Worm (Caenorhabditis elegans) whole organism, L2 larva: ENCODE results near the gene Y66D12A.13.

ENCODE experiments used
- C34F6.9 ChIP-seq: fragments of 150-350 bp; optimal IDR thresholded peaks from 2 replicates; lab custom pipeline; 2014; ENCODE audit warnings: missing biosample characterization, missing genetic modification characterization
- F13H6.1 ChIP-seq: sonication (generic microtip); optimal IDR thresholded peaks from 2 replicates; lab custom pipeline; 2016; ENCODE audit warnings: missing genetic modification characterization, missing compliant biosample characterization
- R02D3.7 ChIP-seq: fragments of 150-350 bp; optimal IDR thresholded peaks from 2 replicates; lab custom pipeline; 2014; ENCODE audit warnings: missing biosample characterization, missing genetic modification characterization
- ZK546.5 ChIP-seq: sonication (generic microtip); optimal IDR thresholded peaks from 2 replicates; lab custom pipeline; 2017; ENCODE audit warnings: missing biosample characterization, missing genetic modification characterization
- ama-1 ChIP-seq: fragments of 150-350 bp; optimal IDR thresholded peaks from 2 replicates; lab custom pipeline; 2018; ENCODE audit warnings: inconsistent platforms
- blmp-1 ChIP-seq: sonication (generic microtip); optimal IDR thresholded peaks from 2 replicates; lab custom pipeline; 2017; ENCODE audit warnings: missing genetic modification characterization, mild to moderate bottlenecking, missing compliant biosample characterization, antibody characterized with exemption, moderate library complexity; ENCODE audit not compliant: insufficient read depth
- ceh-16 ChIP-seq: fragments of 150-350 bp; optimal IDR thresholded peaks from 2 replicates; lab custom pipeline; 2014; ENCODE audit warnings: missing biosample characterization, missing genetic modification characterization
- ceh-82 ChIP-seq: fragments of 150-350 bp; optimal IDR thresholded peaks from 2 replicates; lab custom pipeline; 2014; ENCODE audit warnings: missing biosample characterization, missing genetic modification characterization
- crh-2 ChIP-seq: sonication (generic microtip); optimal IDR thresholded peaks from 2 replicates; lab custom pipeline; 2017; ENCODE audit warnings: missing biosample characterization, missing genetic modification characterization
- dmd-4 ChIP-seq: sonication (generic microtip); optimal IDR thresholded peaks from 2 replicates; lab custom pipeline; 2017; ENCODE audit warnings: missing biosample characterization, missing genetic modification characterization
- egl-27 ChIP-seq: sonication (generic microtip); optimal IDR thresholded peaks from 3 replicates; lab custom pipeline; 2017; ENCODE audit warnings: missing biosample characterization, missing genetic modification reagents, missing genetic modification characterization
- elt-1 ChIP-seq: fragments of 150-350 bp; optimal IDR thresholded peaks from 2 replicates; lab custom pipeline; 2014; ENCODE audit warnings: missing biosample characterization, missing genetic modification characterization
- elt-3 ChIP-seq: sonication (generic microtip); optimal IDR thresholded peaks from 2 replicates; lab custom pipeline; 2017; ENCODE audit warnings: missing biosample characterization, missing genetic modification characterization
- fos-1 ChIP-seq: fragments of 150-350 bp; optimal IDR thresholded peaks from 2 replicates; lab custom pipeline; 2014; ENCODE audit warnings: missing biosample characterization, missing genetic modification characterization
- gmeb-1 ChIP-seq: fragments of 150-350 bp; optimal IDR thresholded peaks from 2 replicates; lab custom pipeline; 2014; ENCODE audit warnings: missing biosample characterization, missing genetic modification characterization
- lin-11 ChIP-seq: fragments of 150-350 bp; sonication (generic microtip); optimal IDR thresholded peaks from 2 replicates; lab custom pipeline; 2014; ENCODE audit warnings: missing biosample characterization, missing genetic modification characterization, inconsistent platforms, mixed read lengths
- lsy-2 ChIP-seq, 2 experiments: fragments of 150-350 bp in 1 of 2; sonication (generic microtip) in 1 of 2; optimal IDR thresholded peaks; 2 replicates each; lab custom pipeline; 2014 to 2017; ENCODE audit warnings: missing biosample characterization in 2 of 2, missing genetic modification characterization in 2 of 2
- mab-5 ChIP-seq: fragments of 150-350 bp; optimal IDR thresholded peaks from 2 replicates; lab custom pipeline; 2014; ENCODE audit warnings: missing biosample characterization, missing genetic modification characterization
- mdl-1 ChIP-seq, 2 experiments: fragments of 150-350 bp in 1 of 2; sonication (generic microtip) in 1 of 2; optimal IDR thresholded peaks; 2 replicates each; lab custom pipeline; 2017; ENCODE audit warnings: missing biosample characterization in 2 of 2, missing genetic modification characterization in 2 of 2
- nhr-10 ChIP-seq: sonication (generic microtip); optimal IDR thresholded peaks from 2 replicates; lab custom pipeline; 2017; ENCODE audit warnings: missing biosample characterization, missing genetic modification characterization
- nhr-12 ChIP-seq: fragments of 150-350 bp; optimal IDR thresholded peaks from 2 replicates; lab custom pipeline; 2014; ENCODE audit warnings: missing biosample characterization, missing genetic modification characterization
- nhr-129 ChIP-seq: fragments of 150-350 bp; optimal IDR thresholded peaks from 2 replicates; lab custom pipeline; 2014; ENCODE audit warnings: missing biosample characterization, missing genetic modification characterization
- nhr-21 ChIP-seq: fragments of 150-350 bp; optimal IDR thresholded peaks from 2 replicates; lab custom pipeline; 2014; ENCODE audit warnings: missing biosample characterization, missing genetic modification characterization
- nhr-23 ChIP-seq: fragments of 150-350 bp; optimal IDR thresholded peaks from 2 replicates; lab custom pipeline; 2014; ENCODE audit warnings: missing biosample characterization, missing genetic modification reagents, missing genetic modification characterization
- nhr-25 ChIP-seq: fragments of 150-350 bp; sonication (generic microtip); optimal IDR thresholded peaks from 3 replicates; lab custom pipeline; 2014; ENCODE audit warnings: missing biosample characterization, missing genetic modification characterization
- sem-4 ChIP-seq: fragments of 150-350 bp; optimal IDR thresholded peaks from 2 replicates; lab custom pipeline; 2014; ENCODE audit warnings: missing biosample characterization, missing genetic modification reagents, missing genetic modification characterization
- skn-1 ChIP-seq: sonication (generic microtip); optimal IDR thresholded peaks from 2 replicates; lab custom pipeline; 2017; ENCODE audit warnings: missing biosample characterization, missing genetic modification characterization
- sma-3 ChIP-seq: sonication (generic microtip); optimal IDR thresholded peaks from 2 replicates; lab custom pipeline; 2016; ENCODE audit warnings: missing genetic modification reagents, missing genetic modification characterization, missing compliant biosample characterization
- snpc-4 ChIP-seq: fragments of 150-350 bp; optimal IDR thresholded peaks from 2 replicates; lab custom pipeline; 2014; ENCODE audit warnings: missing biosample characterization, missing genetic modification characterization
- unc-39 ChIP-seq: fragments of 150-350 bp; optimal IDR thresholded peaks from 2 replicates; lab custom pipeline; 2014; ENCODE audit warnings: missing biosample characterization, missing genetic modification characterization
- unc-55 ChIP-seq: fragments of 150-350 bp; sonication (generic microtip); optimal IDR thresholded peaks from 3 replicates; lab custom pipeline; 2014; ENCODE audit warnings: missing biosample characterization, missing genetic modification reagents, missing genetic modification characterization
- unc-62 ChIP-seq: fragments of 150-350 bp; optimal IDR thresholded peaks from 2 replicates; lab custom pipeline; 2014; ENCODE audit warnings: missing biosample characterization, missing genetic modification reagents, missing genetic modification characterization
- zag-1 ChIP-seq: fragments of 150-350 bp; optimal IDR thresholded peaks from 2 replicates; lab custom pipeline; 2014; ENCODE audit warnings: missing biosample characterization, missing genetic modification characterization
- ztf-11 ChIP-seq: sonication (generic microtip); optimal IDR thresholded peaks from 2 replicates; lab custom pipeline; 2017; ENCODE audit warnings: missing biosample characterization, missing genetic modification characterization
- ztf-4 ChIP-seq: fragments of 150-350 bp; optimal IDR thresholded peaks from 2 replicates; lab custom pipeline; 2014; ENCODE audit warnings: missing biosample characterization, missing genetic modification characterization

The Y66D12A.13 gene

ce11 chrIII:11510120-11510519 is 38.0 kb upstream of the Y66D12A.13 start:
- TF ChIP-seq sem-4 (tag; lab: Kevin White, UChicago) (no peak), mdl-1 (tag; optimal IDR thresholded peaks at IDR 0.05; lab: Kevin White, UChicago) (no peak), blmp-1 (tag; lab: Kevin White, UChicago) (no peak), unc-62 (GFP tag; lab: Kevin White, UChicago) (no peak), skn-1 (tag; lab: Kevin White, UChicago) (no peak), C34F6.9 (tag; lab: Kevin White, UChicago) (no peak)

- TF ChIP-seq nhr-10 (tag; lab: Kevin White, UChicago) (no peak), R02D3.7 (tag; lab: Kevin White, UChicago) (no peak), unc-62 (GFP tag; lab: Kevin White, UChicago) (no peak), fos-1 (tag; lab: Kevin White, UChicago) (no peak), sma-3 (GFP tag; lab: Kevin White, UChicago) (no peak), nhr-129 (no peak), dmd-4 (tag; lab: Kevin White, UChicago) (no peak), ztf-4 (tag; lab: Kevin White, UChicago) (no peak), ama-1 (lab: Kevin White, UChicago) (no peak), F13H6.1 (tag; lab: Kevin White, UChicago) (no peak), ceh-82 (no peak)
- TF ChIP-seq, all 48 proteins: peak for 0
Measured at ce11 chrIII:11510826-11511225, 37.3 kb upstream of the Y66D12A.13 start.

ce11 chrIII:11523504-11524025 is 24.6 kb upstream of the Y66D12A.13 start, which contains the start of the genes Y66D12A.16 and such-1:
Gene Y66D12A.16 (plus strand): TSS chrIII:11523554.
Gene such-1 (minus strand): TSS chrIII:11523759.
- TF ChIP-seq mdl-1 (tag; optimal IDR thresholded peaks at IDR 0.05; lab: Kevin White, UChicago) (no peak), unc-39 (tag; lab: Kevin White, UChicago) (no peak), zag-1 (tag; lab: Kevin White, UChicago) (no peak), ceh-16 (tag; lab: Kevin White, UChicago) (no peak), nhr-23 (tag; lab: Kevin White, UChicago) (no peak), nhr-21 (no peak), unc-55 (GFP tag; lab: Kevin White, UChicago) (no peak), ceh-82 (no peak), nhr-25 (no peak), egl-27 (tag; lab: Kevin White, UChicago) (no peak), F13H6.1 (tag; lab: Kevin White, UChicago) (no peak), gmeb-1 (tag; lab: Kevin White, UChicago) (no peak), snpc-4 (tag; lab: Kevin White, UChicago) (no peak)

- TF ChIP-seq lsy-2 (tag; optimal IDR thresholded peaks at IDR 0.05; lab: Kevin White, UChicago) (no peak), elt-3 (tag; lab: Kevin White, UChicago) (no peak), C34F6.9 (tag; lab: Kevin White, UChicago) (no peak), ama-1 (lab: Kevin White, UChicago) (no peak)
Measured at ce11 chrIII:11524073-11524472, 24.1 kb upstream of the Y66D12A.13 start.

ce11 chrIII:11526396-11526795 is 21.8 kb upstream of the Y66D12A.13 start, which contains the start of gene xpb-1:
Gene xpb-1 (plus strand): TSS chrIII:11526657.
- TF ChIP-seq unc-55 (GFP tag; lab: Kevin White, UChicago) (peak; percentile 48), lsy-2 (tag; optimal IDR thresholded peaks at IDR 0.05; lab: Kevin White, UChicago) (peak in 1 of 2 experiments; percentile 42), lin-11 (tag; lab: Kevin White, UChicago) (no peak), C34F6.9 (tag; lab: Kevin White, UChicago) (peak; percentile 5), gmeb-1 (tag; lab: Kevin White, UChicago) (peak; percentile 54), ceh-16 (tag; lab: Kevin White, UChicago) (no peak)
- TF ChIP-seq, all 48 proteins: peak for 4

- TF ChIP-seq ceh-82 (no peak), elt-1 (tag; lab: Kevin White, UChicago) (no peak), nhr-129 (no peak), ztf-11 (tag; lab: Kevin White, UChicago) (no peak), gmeb-1 (tag; lab: Kevin White, UChicago) (no peak), zag-1 (tag; lab: Kevin White, UChicago) (no peak), unc-55 (GFP tag; lab: Kevin White, UChicago) (no peak), blmp-1 (tag; lab: Kevin White, UChicago) (no peak), ZK546.5 (tag; lab: Kevin White, UChicago) (no peak), crh-2 (tag; lab: Kevin White, UChicago) (no peak), fos-1 (tag; lab: Kevin White, UChicago) (no peak), mdl-1 (tag; optimal IDR thresholded peaks at IDR 0.05; lab: Kevin White, UChicago) (no peak), nhr-10 (tag; lab: Kevin White, UChicago) (no peak), mab-5 (tag; lab: Kevin White, UChicago) (no peak), nhr-12 (tag; lab: Kevin White, UChicago) (no peak), dmd-4 (tag; lab: Kevin White, UChicago) (no peak)
- TF ChIP-seq, all 48 proteins: peak for 0
Measured at ce11 chrIII:11534624-11535079, 13.5 kb upstream of the Y66D12A.13 start, which contains the start of gene nrps-1. Gene nrps-1 (plus strand): TSS chrIII:11534674.
